Fruit fly (Drosophila melanogaster) whole organism, embryonic: ENCODE results near the gene CG31778.

ENCODE experiments used
- Asciz ChIP-seq: fragments of 200-800 bp; sonication (Bioruptor generic); optimal IDR thresholded peaks from 2 replicates; lab custom pipeline; 2017; ENCODE audit warnings: missing biosample characterization, mild to moderate bottlenecking, missing genetic modification characterization, missing genetic modification reagents
- Blimp-1 ChIP-seq: fragments of 200-800 bp; sonication (Bioruptor generic); optimal IDR thresholded peaks from 3 replicates; lab custom pipeline; 2018; ENCODE audit warnings: missing biosample characterization, missing genetic modification characterization, mild to moderate bottlenecking, moderate library complexity, missing genetic modification reagents
- CG11723 ChIP-seq: fragments of 200-800 bp; sonication (Bioruptor generic); optimal IDR thresholded peaks from 2 replicates; lab custom pipeline; 2017; ENCODE audit warnings: missing biosample characterization, mild to moderate bottlenecking, missing genetic modification characterization
- CG12219 ChIP-seq: fragments of 200-800 bp; sonication (Bioruptor generic); optimal IDR thresholded peaks from 3 replicates; lab custom pipeline; 2018; ENCODE audit warnings: missing biosample characterization, mild to moderate bottlenecking, missing genetic modification characterization
- CG12391 ChIP-seq: fragments of 200-800 bp; sonication (Bioruptor generic); optimal IDR thresholded peaks from 3 replicates; lab custom pipeline; 2018; ENCODE audit warnings: missing biosample characterization, mild to moderate bottlenecking, missing genetic modification characterization, moderate library complexity
- CG12942 ChIP-seq: fragments of 200-800 bp; sonication (Bioruptor generic); optimal IDR thresholded peaks from 3 replicates; lab custom pipeline; 2016; ENCODE audit warnings: missing biosample characterization, missing genetic modification characterization
- CG14860 ChIP-seq: fragments of 200-800 bp; sonication (Bioruptor generic); IDR thresholded peaks from 3 replicates; pipeline ENCODE4 v1.3.6; 2022; ENCODE audit warnings: missing biosample characterization, missing genetic modification characterization; ENCODE audit not compliant: partially characterized antibody
- CG17359 ChIP-seq: fragments of 200-800 bp; sonication (Bioruptor generic); optimal IDR thresholded peaks from 3 replicates; lab custom pipeline; 2018; ENCODE audit warnings: missing biosample characterization, mild to moderate bottlenecking, missing genetic modification characterization, moderate library complexity
- CG3163 ChIP-seq: fragments of 200-800 bp; sonication (Bioruptor generic); optimal IDR thresholded peaks from 3 replicates; lab custom pipeline; 2016; ENCODE audit warnings: missing biosample characterization, missing genetic modification characterization
- CG4854 ChIP-seq: fragments of 200-800 bp; sonication (Bioruptor generic); optimal IDR thresholded peaks from 2 replicates; lab custom pipeline; 2016; ENCODE audit warnings: missing biosample characterization, missing genetic modification characterization, inconsistent platforms
- CG6175 ChIP-seq: fragments of 200-800 bp; sonication (Bioruptor generic); IDR thresholded peaks from 3 replicates; pipeline ENCODE4 v1.3.6; 2022; ENCODE audit warnings: missing biosample characterization, missing genetic modification characterization
- CG6689 ChIP-seq: fragments of 200-800 bp; sonication (Bioruptor generic); IDR thresholded peaks from 2 replicates; pipeline ENCODE4 v1.3.6; 2022; ENCODE audit warnings: missing biosample characterization, missing genetic modification characterization
- CG6813 ChIP-seq: fragments of 200-800 bp; sonication (Bioruptor generic); optimal IDR thresholded peaks from 2 replicates; lab custom pipeline; 2017; ENCODE audit warnings: missing biosample characterization, missing genetic modification characterization, mild to moderate bottlenecking, moderate library complexity, missing genetic modification reagents
- CG9817 ChIP-seq: fragments of 200-800 bp; sonication (Bioruptor generic); optimal IDR thresholded peaks from 2 replicates; lab custom pipeline; 2018; ENCODE audit warnings: missing biosample characterization, mild to moderate bottlenecking, missing genetic modification characterization, moderate library complexity
- E2f1 ChIP-seq: fragments of 200-800 bp; sonication (Bioruptor generic); IDR thresholded peaks from 2 replicates; pipeline ENCODE4 v1.3.6; 2022; ENCODE audit warnings: missing biosample characterization, missing genetic modification characterization
- Fer3 ChIP-seq: fragments of 200-800 bp; sonication (Bioruptor generic); optimal IDR thresholded peaks from 2 replicates; lab custom pipeline; 2018; ENCODE audit warnings: missing biosample characterization, mild to moderate bottlenecking, missing genetic modification characterization, moderate library complexity
- Gug ChIP-seq: fragments of 200-800 bp; sonication (Bioruptor generic); IDR thresholded peaks from 4 replicates; pipeline ENCODE4 v1.3.6; 2022; ENCODE audit warnings: missing biosample characterization, missing genetic modification characterization
- H2.0 ChIP-seq: fragments of 200-800 bp; sonication (Bioruptor generic); IDR thresholded peaks from 2 replicates; pipeline ENCODE4 v1.3.6; 2022; ENCODE audit warnings: missing biosample characterization, missing genetic modification characterization
- Hand ChIP-seq: fragments of 200-800 bp; sonication (Bioruptor generic); optimal IDR thresholded peaks from 2 replicates; lab custom pipeline; 2017; ENCODE audit warnings: mild to moderate bottlenecking, missing biosample characterization, missing genetic modification reagents, missing genetic modification characterization
- Hey ChIP-seq: fragments of 200-800 bp; sonication (Bioruptor generic); optimal IDR thresholded peaks from 3 replicates; lab custom pipeline; 2018; ENCODE audit warnings: missing biosample characterization, mild to moderate bottlenecking, missing genetic modification characterization
- MESR4 ChIP-seq: fragments of 200-800 bp; sonication (Bioruptor generic); optimal IDR thresholded peaks from 2 replicates; lab custom pipeline; 2018; ENCODE audit warnings: missing biosample characterization, mild to moderate bottlenecking, missing genetic modification characterization, moderate library complexity
- MTF-1 ChIP-seq: fragments of 200-800 bp; sonication (Bioruptor generic); optimal IDR thresholded peaks from 2 replicates; lab custom pipeline; 2018; ENCODE audit warnings: missing biosample characterization, mild to moderate bottlenecking, missing genetic modification characterization, borderline replicate concordance
- NFAT ChIP-seq: fragments of 200-800 bp; sonication (Bioruptor generic); IDR thresholded peaks from 2 replicates; pipeline ENCODE4 v1.3.6; 2022; ENCODE audit warnings: missing biosample characterization, missing genetic modification characterization
- PHDP ChIP-seq: fragments of 200-800 bp; sonication (Bioruptor generic); optimal IDR thresholded peaks from 3 replicates; lab custom pipeline; 2018; ENCODE audit warnings: missing biosample characterization, mild to moderate bottlenecking, missing genetic modification characterization, moderate library complexity
- Ravus ChIP-seq: fragments of 200-800 bp; sonication (Bioruptor generic); IDR thresholded peaks from 2 replicates; pipeline ENCODE4 v1.3.6; 2022; ENCODE audit warnings: missing biosample characterization, missing genetic modification characterization
- Spps ChIP-seq: fragments of 200-800 bp; sonication (Bioruptor generic); optimal IDR thresholded peaks from 2 replicates; lab custom pipeline; 2018; ENCODE audit warnings: missing biosample characterization, mild to moderate bottlenecking, missing genetic modification characterization
- Sry-β ChIP-seq: fragments of 200-800 bp; sonication (Bioruptor generic); optimal IDR thresholded peaks from 2 replicates; lab custom pipeline; 2018; ENCODE audit warnings: missing biosample characterization, mild to moderate bottlenecking, missing genetic modification characterization, moderate library complexity
- Trl ChIP-seq, 3 experiments: fragments of >200 bp in 2 of 3; fragments of 200-800 bp in 1 of 3; sonication (Bioruptor generic) in 1 of 3; optimal IDR thresholded peaks; 2 replicates in 1 of 3; 3 replicates in 2 of 3; lab custom pipeline; 2016 to 2017; ENCODE audit warnings: missing biosample characterization in 1 of 3, missing genetic modification characterization in 1 of 3
- al ChIP-seq: fragments of 200-800 bp; sonication (Bioruptor generic); IDR thresholded peaks from 2 replicates; pipeline ENCODE4 v1.3.6; 2022; ENCODE audit warnings: missing biosample characterization, missing genetic modification characterization
- bbx ChIP-seq: fragments of 200-800 bp; sonication (Bioruptor generic); IDR thresholded peaks from 2 replicates; pipeline ENCODE4 v1.3.6; 2022; ENCODE audit warnings: missing biosample characterization, missing genetic modification characterization; ENCODE audit not compliant: partially characterized antibody
- bowl ChIP-seq: fragments of 200-800 bp; sonication (Bioruptor generic); IDR thresholded peaks from 2 replicates; pipeline ENCODE4 v1.3.6; 2022; ENCODE audit warnings: missing biosample characterization, missing genetic modification characterization
- cas ChIP-seq: fragments of 200-800 bp; sonication (Bioruptor generic); IDR thresholded peaks from 2 replicates; pipeline ENCODE4 v1.3.6; 2022; ENCODE audit warnings: missing biosample characterization, missing genetic modification characterization
- croc ChIP-seq: fragments of 200-800 bp; sonication (Bioruptor generic); conservative IDR thresholded peaks from 3 replicates; pipeline ENCODE4 v1.3.6; 2022; ENCODE audit warnings: missing biosample characterization, missing genetic modification characterization
- danr ChIP-seq: fragments of 200-800 bp; sonication (Bioruptor generic); IDR thresholded peaks from 2 replicates; pipeline ENCODE4 v1.3.6; 2022; ENCODE audit warnings: missing biosample characterization, missing genetic modification characterization
- dm ChIP-seq: fragments of 200-800 bp; sonication (Bioruptor generic); optimal IDR thresholded peaks from 3 replicates; lab custom pipeline; 2016; ENCODE audit warnings: missing biosample characterization, missing genetic modification characterization
- dysf ChIP-seq: fragments of 200-800 bp; sonication (Bioruptor generic); IDR thresholded peaks from 3 replicates; pipeline ENCODE4 v1.3.6; 2022; ENCODE audit warnings: missing biosample characterization, missing genetic modification characterization
- eve ChIP-seq, 2 experiments: fragments of >200 bp; optimal IDR thresholded peaks; 2 replicates each; lab custom pipeline; 2017; ENCODE audit warnings: missing biosample characterization in 2 of 2, missing genetic modification characterization in 2 of 2
- ken ChIP-seq: fragments of 200-800 bp; sonication (Bioruptor generic); IDR thresholded peaks from 3 replicates; pipeline ENCODE4 v1.3.6; 2022; ENCODE audit warnings: missing biosample characterization, missing genetic modification characterization
- lilli ChIP-seq: fragments of 200-800 bp; sonication (Bioruptor generic); optimal IDR thresholded peaks from 3 replicates; lab custom pipeline; 2016; ENCODE audit warnings: missing biosample characterization, missing genetic modification characterization
- lola ChIP-seq, 3 experiments: fragments of >200 bp in 2 of 3; fragments of 200-800 bp in 1 of 3; sonication (Bioruptor generic) in 1 of 3; optimal IDR thresholded peaks; 2 replicates each; lab custom pipeline; 2017 to 2019; ENCODE audit warnings: missing biosample characterization in 3 of 3, missing genetic modification characterization in 3 of 3, mild to moderate bottlenecking in 1 of 3, moderate library complexity in 1 of 3
- mld ChIP-seq: fragments of 200-800 bp; sonication (Bioruptor generic); IDR thresholded peaks from 3 replicates; pipeline ENCODE4 v1.3.6; 2022; ENCODE audit warnings: missing biosample characterization, missing genetic modification characterization; ENCODE audit not compliant: partially characterized antibody
- org-1 ChIP-seq: fragments of 200-800 bp; sonication (Bioruptor generic); optimal IDR thresholded peaks from 2 replicates; lab custom pipeline; 2017; ENCODE audit warnings: missing biosample characterization, missing genetic modification characterization
- pros ChIP-seq: fragments of 200-800 bp; sonication (Bioruptor generic); optimal IDR thresholded peaks from 3 replicates; lab custom pipeline; 2019; ENCODE audit warnings: missing biosample characterization, mild to moderate bottlenecking, missing genetic modification characterization, moderate library complexity
- psq ChIP-seq: fragments of 200-800 bp; sonication (Bioruptor generic); optimal IDR thresholded peaks from 2 replicates; lab custom pipeline; 2017; ENCODE audit warnings: missing biosample characterization, missing genetic modification characterization
- pzg ChIP-seq: fragments of 200-800 bp; sonication (Bioruptor generic); optimal IDR thresholded peaks from 3 replicates; lab custom pipeline; 2018; ENCODE audit warnings: missing biosample characterization, mild to moderate bottlenecking, missing genetic modification characterization, moderate library complexity
- row ChIP-seq: fragments of 200-800 bp; sonication (Bioruptor generic); IDR thresholded peaks from 3 replicates; pipeline ENCODE4 v1.3.6; 2022; ENCODE audit warnings: missing biosample characterization, missing genetic modification characterization
- sc ChIP-seq, 3 experiments: fragments of >200 bp in 2 of 3; fragments of 200-800 bp in 1 of 3; sonication (Bioruptor generic) in 1 of 3; optimal IDR thresholded peaks; 2 replicates in 2 of 3; 3 replicates in 1 of 3; lab custom pipeline; 2017; ENCODE audit warnings: mild to moderate bottlenecking in 1 of 3, missing biosample characterization in 1 of 3, missing genetic modification characterization in 1 of 3, missing genetic modification reagents in 1 of 3
- zen ChIP-seq: fragments of 200-800 bp; sonication (Bioruptor generic); optimal IDR thresholded peaks from 3 replicates; lab custom pipeline; 2018; ENCODE audit warnings: missing biosample characterization, mild to moderate bottlenecking, missing genetic modification characterization, moderate library complexity
- zen2 ChIP-seq: fragments of 200-800 bp; sonication (Bioruptor generic); IDR thresholded peaks from 3 replicates; pipeline ENCODE4 v1.3.6; 2022; ENCODE audit warnings: missing biosample characterization, missing genetic modification characterization; ENCODE audit not compliant: partially characterized antibody

Gene CG31778

DNA sequence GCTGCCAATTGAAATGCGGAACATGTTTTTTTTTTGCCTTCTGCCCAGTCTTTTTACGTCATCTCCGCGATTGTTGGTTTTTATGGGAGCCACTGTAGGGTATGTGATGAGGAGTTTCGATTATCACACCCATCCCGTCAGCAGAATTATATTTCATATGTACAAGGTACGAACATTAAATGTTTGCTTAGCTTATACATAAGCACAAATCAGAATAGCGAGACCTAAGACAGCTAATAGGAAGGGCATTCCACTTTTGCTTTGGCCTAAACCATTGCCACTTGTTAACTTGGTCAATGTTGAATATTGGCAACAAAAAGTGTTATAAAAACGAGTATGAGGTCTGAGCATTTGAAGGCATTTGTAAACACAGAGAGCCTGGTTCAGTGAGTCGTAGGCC lies 2.0 kb downstream of the CG31778 start, which contains the start of gene CG2816 (continued):
- TF ChIP-seq Sry-β (GFP tag; lab: Kevin White, UChicago) (no peak), CG3163 (GFP tag; lab: Kevin White, UChicago) (peak; percentile 9), Blimp-1 (GFP tag; lab: Kevin White, UChicago) (no peak), mld (GFP tag; lab: Robert Waterston, UW) (no peak), CG6175 (GFP tag; lab: Robert Waterston, UW) (no peak), dm (no peak), Asciz (GFP tag; lab: Kevin White, UChicago) (no peak), zen (tag; lab: Kevin White, UChicago) (no peak), croc (GFP tag; lab: Robert Waterston, UW) (no peak), ken (GFP tag; lab: Robert Waterston, UW) (peak; percentile 39; the same call in 1 of the 3 replicates), CG4854 (GFP tag; lab: Kevin White, UChicago) (no peak), Fer3 (tag; lab: Kevin White, UChicago) (peak; percentile 63), CG9817 (peak; percentile 91), Hey (peak; percentile 14), psq (GFP tag; lab: Kevin White, UChicago) (peak; percentile 18), CG11723 (GFP tag; lab: Kevin White, UChicago) (no peak), CG14860 (GFP tag; lab: Robert Waterston, UW) (no peak), Spps (tag; lab: Kevin White, UChicago) (no peak), bbx (no peak), eve (GFP tag; optimal IDR thresholded peaks at IDR 0.05; lab: Kevin White, UChicago) (peak in 1 of 2 experiments; percentile 28), H2.0 (GFP tag; lab: Robert Waterston, UW) (peak; percentile 76), MESR4 (GFP tag; lab: Kevin White, UChicago) (no peak), CG6813 (GFP tag; lab: Kevin White, UChicago) (no peak), zen2 (no peak), Gug (GFP tag; lab: Robert Waterston, UW) (peak; percentile 54; the same call in 2 of the 4 replicates), NFAT (peak; percentile 68; the same call in 1 of the 2 replicates), bowl (GFP tag; lab: Robert Waterston, UW) (no peak), row (GFP tag; lab: Robert Waterston, UW) (peak; percentile 84), al (GFP tag; lab: Robert Waterston, UW) (peak; percentile 95), CG12942 (GFP tag; lab: Kevin White, UChicago) (peak; percentile 42), org-1 (peak; percentile 34), lilli (GFP tag; lab: Kevin White, UChicago) (peak; percentile 93), MTF-1 (GFP tag; lab: Kevin White, UChicago) (no peak), Ravus (GFP tag; lab: Robert Waterston, UW) (no peak), sc (optimal IDR thresholded peaks at IDR 0.05; lab: Kevin White, UChicago) (no peak), sc (GFP tag; optimal IDR thresholded peaks at IDR 0.05; lab: Kevin White, UChicago) (no peak), CG6689 (GFP tag; lab: Robert Waterston, UW) (0 out of 2 replicates have a peak, but pooled peaks have one; percentile 35), dysf (peak; percentile 92), danr (no peak), pzg (GFP tag; lab: Kevin White, UChicago) (no peak), Trl (optimal IDR thresholded peaks at IDR 0.05; lab: Kevin White, UChicago) (no peak), Trl (GFP tag; optimal IDR thresholded peaks at IDR 0.05; lab: Kevin White, UChicago) (peak; percentile 26), lola (GFP tag; optimal IDR thresholded peaks at IDR 0.05; lab: Kevin White, UChicago) (no peak), CG12391 (tag; lab: Kevin White, UChicago) (no peak), CG12219 (peak; percentile 59), Hand (GFP tag; lab: Kevin White, UChicago) (no peak), CG17359 (peak; percentile 18), PHDP (peak; percentile 74), pros (GFP tag; lab: Kevin White, UChicago) (no peak), E2f1 (0 out of 2 replicates have a peak, but pooled peaks have one; percentile 33), cas (GFP tag; lab: Robert Waterston, UW) (peak; percentile 75; the same call in 1 of the 2 replicates)
